Worm (Caenorhabditis elegans): ENCODE results near the gene sel-5.

sel-5 gene

DNA sequence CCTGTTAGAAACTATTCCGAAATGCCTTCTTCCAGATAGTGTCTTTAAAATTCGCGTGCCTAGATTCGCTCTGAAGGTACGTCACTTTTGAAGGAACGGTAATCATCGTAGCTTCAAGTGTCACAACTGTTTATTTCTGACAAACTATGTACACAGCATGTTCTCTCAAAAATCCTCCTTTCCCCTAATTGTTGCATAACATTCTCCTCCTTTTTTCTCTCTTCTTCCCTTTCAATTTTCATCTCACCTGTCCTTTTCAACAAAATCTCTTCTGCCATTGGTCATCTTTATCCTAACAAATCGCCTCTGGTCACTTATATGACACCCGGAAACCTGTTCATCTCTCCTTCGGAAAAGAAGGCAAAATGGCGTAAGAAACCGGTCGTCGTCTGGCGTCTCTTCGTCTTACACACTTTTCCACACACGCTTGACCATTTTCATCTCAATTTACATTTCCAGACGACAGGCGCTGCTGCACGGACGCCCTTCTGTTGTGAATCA is 37.9 kb upstream of the sel-5 start, which contains the start of gene lips-3:
TSS of gene lips-3 (plus strand) at position 458 of the 501 bp plus-strand sequence.
- no peak for TF ChIP-seq ztf-28 (GFP tag; IDR thresholded peaks at IDR 0.05)
- no peak for TF ChIP-seq unc-62 (GFP tag; optimal IDR thresholded peaks at IDR 0.05)
- TF ChIP-seq mcd-1 (GFP tag; IDR thresholded peaks at IDR 0.05) = no peak

DNA sequence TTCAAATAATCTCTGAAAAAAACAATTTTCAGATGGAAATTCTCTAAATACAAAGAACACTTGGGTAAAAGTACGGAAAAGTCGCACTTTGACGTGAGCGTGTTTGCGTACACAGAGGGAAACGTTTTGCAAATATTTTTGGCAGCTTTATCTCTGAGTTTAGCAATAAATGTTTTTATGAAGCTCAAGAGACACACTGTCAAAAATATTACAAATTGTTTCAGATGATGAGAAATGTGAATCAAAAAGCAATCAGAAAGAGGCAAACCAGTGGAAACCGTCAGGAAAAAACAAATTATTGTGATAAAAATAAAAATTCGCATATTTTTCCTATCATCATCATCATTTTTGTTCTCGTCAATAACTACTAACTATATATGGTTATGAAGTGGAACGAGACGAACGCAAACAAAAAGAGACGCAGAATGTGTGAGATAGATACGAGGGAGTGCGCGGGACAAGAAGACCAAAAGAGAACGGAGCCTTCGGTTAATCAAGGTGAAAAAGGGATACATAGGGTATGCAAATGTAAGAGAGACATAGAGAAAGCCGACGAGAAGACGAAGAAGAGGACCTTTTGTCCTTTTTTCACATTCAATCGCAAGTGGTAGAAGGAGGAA is 34.2 kb upstream of the sel-5 start, which contains the start of gene sel-2:
TSS of gene sel-2 (minus strand) at position 51 of the 620 bp plus-strand sequence.
- peak; percentile 61; the same call in 1 of the 2 replicates for TF ChIP-seq hmg-1.2 (GFP tag; IDR thresholded peaks at IDR 0.05)
- no peak for TF ChIP-seq lsl-1 (GFP tag; optimal IDR thresholded peaks at IDR 0.05)
- TF ChIP-seq lsy-27 (tag; optimal IDR thresholded peaks at IDR 0.05; ENCODE audit: borderline replicate concordance, insufficient read depth) = no peak
- no peak for TF ChIP-seq sptf-2 (GFP tag; optimal IDR thresholded peaks at IDR 0.05)

DNA sequence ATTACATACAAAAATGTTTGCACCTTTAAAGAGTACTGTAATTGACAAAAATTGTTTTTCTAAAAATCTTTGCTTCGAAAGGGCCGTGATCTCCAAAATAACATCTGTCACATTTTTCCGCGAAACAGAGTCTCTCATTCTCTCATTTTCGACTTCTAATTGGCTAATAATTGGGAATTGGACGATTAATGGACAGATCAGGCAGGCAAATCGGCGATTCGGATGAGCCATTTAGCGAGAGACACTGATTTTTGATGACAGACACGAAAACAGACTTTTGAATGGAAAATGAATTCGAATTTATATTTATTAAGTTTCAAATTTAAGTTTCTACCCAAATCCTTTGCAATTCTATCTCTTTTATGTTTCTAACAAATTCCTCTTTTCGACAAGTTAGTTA is 25.6 kb upstream of the sel-5 start:
- TF ChIP-seq K12H6.12 (tag; optimal IDR thresholded peaks at IDR 0.05) (no peak), egl-18 (GFP tag; IDR thresholded peaks at IDR 0.05) (no peak), ZK185.1 (tag; optimal IDR thresholded peaks at IDR 0.05; ENCODE audit: poor library complexity, severe bottlenecking) (no peak), snpc-4 (GFP tag; optimal IDR thresholded peaks at IDR 0.05) (no peak), snpc-4 (tag; optimal IDR thresholded peaks at IDR 0.05) (no peak), atf-7 (tag; optimal IDR thresholded peaks at IDR 0.05) (no peak), mxl-1 (tag; optimal IDR thresholded peaks at IDR 0.05) (no peak), B0336.3 (GFP tag; IDR thresholded peaks at IDR 0.05) (no peak), B0019.2 (GFP tag; conservative IDR thresholded peaks at IDR 0.05) (no peak), unc-130 (GFP tag; optimal IDR thresholded peaks at IDR 0.05) (no peak), aptf-3 (GFP tag; IDR thresholded peaks at IDR 0.05) (no peak), rcor-1 (GFP tag; IDR thresholded peaks at IDR 0.05) (no peak), lsl-1 (GFP tag; optimal IDR thresholded peaks at IDR 0.05) (no peak), hmg-20 (GFP tag; IDR thresholded peaks at IDR 0.05) (no peak), F57A8.1 (GFP tag; optimal IDR thresholded peaks at IDR 0.05) (no peak), hmg-1.2 (GFP tag; IDR thresholded peaks at IDR 0.05) (no peak), lin-35 (GFP tag; optimal IDR thresholded peaks at IDR 0.05) (no peak), egl-44 (GFP tag; IDR thresholded peaks at IDR 0.05) (no peak)

DNA sequence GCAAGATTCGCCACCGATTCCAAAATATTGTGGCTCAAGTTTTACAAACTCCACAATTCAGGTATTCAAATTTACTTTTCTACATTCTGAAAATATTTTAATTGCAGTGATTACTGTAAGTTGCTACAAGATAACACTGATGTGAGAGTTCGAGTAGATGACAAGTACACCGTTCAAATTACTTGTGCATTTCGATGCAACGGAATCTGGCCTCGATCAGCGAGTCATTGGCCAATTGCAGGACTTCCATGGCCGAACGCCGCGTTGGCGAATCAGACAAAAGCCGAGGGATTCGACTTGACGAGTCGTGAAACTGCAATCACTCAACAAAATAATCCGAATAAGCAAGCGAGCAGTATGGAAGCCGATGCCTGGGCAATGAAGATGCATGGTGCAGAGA is 23.0 kb upstream of the sel-5 start:
- no peak for TF ChIP-seq repo-1 (tag; optimal IDR thresholded peaks at IDR 0.05)
- TF ChIP-seq nfyb-1 (GFP tag; IDR thresholded peaks at IDR 0.05) = 0 out of 2 replicates have a peak, but pooled peaks have one; percentile 23

DNA sequence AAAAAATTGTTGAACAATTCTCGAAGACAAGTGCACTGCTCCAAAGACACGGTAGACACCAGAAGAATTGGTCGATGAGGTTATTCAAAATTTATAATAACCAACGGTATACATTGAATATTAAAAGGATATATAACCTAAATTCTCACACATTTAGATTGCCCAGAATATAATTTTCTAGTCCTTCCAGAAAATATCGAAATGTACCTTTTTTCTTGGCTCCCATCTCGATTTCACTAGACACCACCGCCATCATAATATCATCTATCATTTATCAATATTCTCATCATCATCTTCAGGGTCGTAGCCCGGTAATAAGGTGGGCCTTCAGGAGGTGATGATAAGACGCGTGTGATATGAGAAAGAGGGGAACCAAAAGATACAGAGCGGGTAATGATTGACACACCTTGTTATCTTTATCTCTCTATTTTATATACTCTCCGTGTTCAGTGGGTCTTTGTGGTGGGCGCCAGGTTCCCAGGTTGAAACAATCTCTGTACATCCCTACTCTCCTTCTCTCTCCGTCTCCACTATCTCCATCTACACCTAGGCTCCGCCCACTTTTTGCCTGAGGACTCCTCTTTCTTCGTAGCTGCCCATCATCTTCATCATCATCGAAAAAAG is 22.0 kb upstream of the sel-5 start, which contains the start of gene mab-21:
TSS of gene mab-21 (plus strand) at position 615 of the 624 bp plus-strand sequence.
- TF ChIP-seq unc-130 (GFP tag; optimal IDR thresholded peaks at IDR 0.05) (no peak), xnd-1 (tag; optimal IDR thresholded peaks at IDR 0.05) (no peak), nfyb-1 (GFP tag; IDR thresholded peaks at IDR 0.05) (0 out of 2 replicates have a peak, but pooled peaks have one; percentile 15), K12H6.12 (tag; optimal IDR thresholded peaks at IDR 0.05) (no peak), attf-3 (GFP tag; conservative IDR thresholded peaks at IDR 0.05) (no peak)

DNA sequence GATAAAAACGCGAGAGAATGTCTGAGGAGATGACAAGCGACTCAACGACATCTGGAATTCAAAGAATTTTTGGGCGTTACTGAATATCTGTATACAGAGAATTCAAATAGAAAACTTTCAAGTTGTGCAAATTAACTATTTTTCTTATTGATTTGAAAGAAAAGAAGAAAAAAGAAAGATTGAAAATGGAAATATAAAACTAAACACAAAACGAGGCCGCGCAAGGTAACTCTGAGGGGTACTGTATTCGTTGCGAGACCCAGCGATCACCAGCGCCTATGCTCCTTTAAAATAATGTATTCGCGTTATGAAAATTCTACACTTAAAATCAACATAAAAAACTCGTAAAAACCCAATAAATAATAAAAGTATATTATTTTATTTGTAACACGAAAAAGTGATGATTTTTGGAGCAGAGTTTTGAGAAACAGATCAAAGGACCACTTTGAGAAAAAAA is 17.6 kb upstream of the sel-5 start, which contains the start of gene asb-1:
TSS of gene asb-1 (minus strand) at position 51 of the 457 bp plus-strand sequence.
- no peak for TF ChIP-seq F52B5.7 (tag; optimal IDR thresholded peaks at IDR 0.05)
- TF ChIP-seq egl-44 (GFP tag; IDR thresholded peaks at IDR 0.05) = no peak
- TF ChIP-seq pha-4 (tag; optimal IDR thresholded peaks at IDR 0.05) = no peak
- no peak for TF ChIP-seq nfya-2 (GFP tag; IDR thresholded peaks at IDR 0.05)
- no peak for TF ChIP-seq mcd-1 (GFP tag; IDR thresholded peaks at IDR 0.05)
- TF ChIP-seq K12H6.12 (tag; optimal IDR thresholded peaks at IDR 0.05) = no peak
- TF ChIP-seq F22D6.2 (tag; optimal IDR thresholded peaks at IDR 0.05) = no peak
- TF ChIP-seq hmg-20 (GFP tag; IDR thresholded peaks at IDR 0.05) = no peak
- TF ChIP-seq ceh-58 (GFP tag; IDR thresholded peaks at IDR 0.05) = no peak
- TF ChIP-seq akir-1 (GFP tag; optimal IDR thresholded peaks at IDR 0.05) = no peak
- no peak for TF ChIP-seq dpff-1 (tag; optimal IDR thresholded peaks at IDR 0.05)
- no peak for TF ChIP-seq bed-1 (GFP tag; IDR thresholded peaks at IDR 0.05)
- TF ChIP-seq snpc-1.3 (tag; optimal IDR thresholded peaks at IDR 0.05; ENCODE audit: insufficient read depth) = peak; percentile 40
- TF ChIP-seq tbp1 (GFP tag; optimal IDR thresholded peaks at IDR 0.05) = peak; percentile 13
- TF ChIP-seq tlf-1 (GFP tag; optimal IDR thresholded peaks at IDR 0.05) = no peak

Measured in whole organism, young adult.